Worm (Caenorhabditis elegans) whole organism, L4/young adult: ENCODE measurements around the gene srh-174.

Experiments
- W03F9.2 ChIP-seq: fragments of 150-350 bp; optimal IDR thresholded peaks from 2 replicates; lab custom pipeline; 2014; ENCODE audit warnings: missing biosample characterization, missing genetic modification characterization
- dao-5 ChIP-seq: sonication (generic microtip); optimal IDR thresholded peaks from 2 replicates; lab custom pipeline; 2016; ENCODE audit warnings: missing genotype, missing genetic modification characterization, moderate library complexity, missing compliant biosample characterization
- him-1 ChIP-seq: sonication (generic microtip); optimal IDR thresholded peaks from 2 replicates; lab custom pipeline; 2016; ENCODE audit warnings: missing genotype, missing genetic modification reagents, missing genetic modification characterization, missing compliant biosample characterization

ce11 chrV:17159430-17159924, 19.1 kb upstream of the srh-174 start, which contains the start of gene F40D4.12:
- TF ChIP-seq him-1, result no peak
- no peak for TF ChIP-seq dao-5 (tag; lab: Kevin White, UChicago)
- no peak for TF ChIP-seq W03F9.2 (tag; lab: Kevin White, UChicago)
